Worm (Caenorhabditis elegans): Measurements from ENCODE around the gene R160.6.
"Not testable (repeated sequence)": the region's sequence is repeated elsewhere in the genome, so short reads cannot be mapped to it uniquely, and the experiment has no call there.

DNA sequence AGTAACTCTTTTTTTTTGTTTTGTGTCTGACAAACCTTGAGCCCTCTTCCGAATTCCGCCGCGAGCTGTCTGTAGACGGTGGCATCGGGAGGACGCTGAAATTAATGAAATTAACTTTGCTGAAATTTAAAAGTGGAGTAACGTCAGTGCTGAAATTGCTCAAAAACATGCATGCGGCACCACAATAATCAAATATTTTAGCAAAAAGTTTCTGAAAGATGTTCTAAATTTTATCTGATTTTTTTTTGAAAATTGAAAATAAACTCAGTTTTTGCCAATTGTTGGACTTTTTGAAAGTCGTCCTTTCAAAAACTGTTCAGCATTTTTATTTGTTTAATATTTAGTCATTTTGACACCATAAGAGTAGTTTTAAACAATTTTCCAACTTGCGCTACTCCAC is 37.1 kb downstream of the R160.6 start, which contains the start of gene cst-2:
- TF ChIP-seq lsy-2 (tag; optimal IDR thresholded peaks at IDR 0.05); mab-5 (tag; optimal IDR thresholded peaks at IDR 0.05); nhr-11 (tag; optimal IDR thresholded peaks at IDR 0.05); nhr-25 (tag; optimal IDR thresholded peaks at IDR 0.05); snpc-4 (tag; optimal IDR thresholded peaks at IDR 0.05); ama-1 (optimal IDR thresholded peaks at IDR 0.05); ceh-16 (tag; optimal IDR thresholded peaks at IDR 0.05); zag-1 (tag; optimal IDR thresholded peaks at IDR 0.05); nhr-129 (tag; optimal IDR thresholded peaks at IDR 0.05): not testable (repeated sequence)

Measured in whole organism, L2 larva.